Fruit fly (Drosophila melanogaster): ENCODE data around the gene Tdrd3.

Gene Tdrd3

DNA sequence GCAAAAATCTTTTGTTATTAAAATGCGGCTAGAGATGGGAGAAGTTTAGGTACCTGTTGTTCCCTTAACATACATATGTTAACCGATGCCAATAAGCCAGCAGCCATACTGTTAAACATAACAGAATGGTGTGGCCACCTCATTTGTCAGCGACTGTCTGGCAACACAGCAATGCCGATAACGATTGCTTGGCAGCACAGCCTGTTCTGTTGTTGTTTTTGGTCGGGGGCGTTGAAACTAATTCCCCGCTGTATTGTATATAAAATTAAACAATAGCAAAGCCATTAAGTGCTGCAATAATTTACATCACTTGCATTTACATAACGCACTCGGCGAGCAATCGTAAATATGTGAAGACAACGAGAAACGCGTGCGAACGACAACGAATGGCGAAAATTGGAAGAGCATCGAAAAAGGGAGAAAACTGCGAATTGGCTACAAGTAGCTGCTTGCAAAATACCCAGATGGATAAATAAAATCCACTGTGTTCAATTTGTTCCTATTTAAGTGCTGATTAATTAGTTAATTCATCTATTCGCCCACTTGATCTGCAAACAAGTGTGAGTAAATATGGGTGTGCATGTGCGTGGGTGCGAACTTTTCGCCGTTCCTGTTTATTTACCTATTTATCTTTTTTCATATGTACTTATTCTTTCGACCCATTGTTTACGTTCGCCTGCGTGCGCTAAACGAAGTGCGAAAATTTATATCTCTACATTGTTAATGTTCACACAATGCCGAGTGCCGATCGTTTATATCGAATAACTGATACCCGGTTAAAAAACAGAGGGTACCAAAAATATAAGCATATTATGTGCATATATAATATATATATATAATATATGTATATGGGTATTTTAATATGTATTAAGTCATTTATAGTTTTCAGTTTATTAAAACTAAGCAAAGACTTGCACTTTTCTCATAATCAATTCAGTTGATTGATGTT is 24.5 kb upstream of the Tdrd3 start, which contains the start of the genes Tsen34 and Mgat4a (continued):
- TF ChIP-seq gsb-n (tag; optimal IDR thresholded peaks at IDR 0.05) (no peak), sug (tag; optimal IDR thresholded peaks at IDR 0.05) (no peak), CG1233 (GFP tag; optimal IDR thresholded peaks at IDR 0.05) (peak; percentile 47), CG31441 (GFP tag; IDR thresholded peaks at IDR 0.05) (no peak), mam (GFP tag; optimal IDR thresholded peaks at IDR 0.05) (peak; percentile 49), so (GFP tag; IDR thresholded peaks at IDR 0.05) (peak; percentile 43; the same call in 1 of the 3 replicates), ssp (GFP tag; IDR thresholded peaks at IDR 0.05) (no peak; the same call in 1 of the 2 replicates), CG10209 (GFP tag; optimal IDR thresholded peaks at IDR 0.05) (peak; percentile 62), ranshi (GFP tag; IDR thresholded peaks at IDR 0.05) (no peak; the same call in 1 of the 2 replicates), chn (GFP tag; optimal IDR thresholded peaks at IDR 0.05) (no peak), bowl (GFP tag; IDR thresholded peaks at IDR 0.05) (no peak), psq (GFP tag; optimal IDR thresholded peaks at IDR 0.05) (no peak), CG4820 (GFP tag; optimal IDR thresholded peaks at IDR 0.05) (no peak), Ets97D (GFP tag; optimal IDR thresholded peaks at IDR 0.05) (peak; percentile 15), CG8924 (tag; optimal IDR thresholded peaks at IDR 0.05) (peak; percentile 68), CG9797 (GFP tag; optimal IDR thresholded peaks at IDR 0.05) (peak; percentile 50), sens (GFP tag) (peak; percentile 86), CG10274 (GFP tag; optimal IDR thresholded peaks at IDR 0.05) (no peak), CG30020 (tag; optimal IDR thresholded peaks at IDR 0.05) (peak; percentile 9), vfl (GFP tag; optimal IDR thresholded peaks at IDR 0.05) (no peak), yki (optimal IDR thresholded peaks at IDR 0.05) (no peak), peb (GFP tag; IDR thresholded peaks at IDR 0.05) (no peak), Med (GFP tag) (peak; percentile 96), eve (GFP tag; optimal IDR thresholded peaks at IDR 0.05) (no peak), NfI (GFP tag; optimal IDR thresholded peaks at IDR 0.05) (no peak), CG8388 (GFP tag; optimal IDR thresholded peaks at IDR 0.05) (peak; percentile 87), Six4 (GFP tag; optimal IDR thresholded peaks at IDR 0.05) (no peak), CG17385 (GFP tag; optimal IDR thresholded peaks at IDR 0.05) (peak; percentile 35), crc (GFP tag; optimal IDR thresholded peaks at IDR 0.05) (no peak), Dip2 (GFP tag; IDR thresholded peaks at IDR 0.05) (no peak), Nf-YA (GFP tag; IDR thresholded peaks at IDR 0.05) (0 out of 2 replicates have a peak, but pooled peaks have one; percentile 38), CG14710 (tag; optimal IDR thresholded peaks at IDR 0.05) (peak; percentile 40), CG3281 (GFP tag; optimal IDR thresholded peaks at IDR 0.05) (peak; percentile 78), slp2 (GFP tag; optimal IDR thresholded peaks at IDR 0.05) (no peak), Dp (GFP tag; optimal IDR thresholded peaks at IDR 0.05) (peak; percentile 49), CG2199 (GFP tag; IDR thresholded peaks at IDR 0.05) (no peak), CG10267 (tag; optimal IDR thresholded peaks at IDR 0.05) (peak; percentile 42), CG7987 (GFP tag; optimal IDR thresholded peaks at IDR 0.05) (peak; percentile 71), CG10431 (GFP tag; optimal IDR thresholded peaks at IDR 0.05) (peak; percentile 67), ase (GFP tag; IDR thresholded peaks at IDR 0.05) (no peak), Eip74EF (GFP tag; optimal IDR thresholded peaks at IDR 0.05) (no peak), crp (GFP tag; optimal IDR thresholded peaks at IDR 0.05) (peak in 1 of 2 experiments; percentile 39), Lhr (GFP tag; optimal IDR thresholded peaks at IDR 0.05) (no peak), MTF-1 (GFP tag; optimal IDR thresholded peaks at IDR 0.05; ENCODE audit: borderline replicate concordance) (peak; percentile 50), CG5245 (GFP tag; optimal IDR thresholded peaks at IDR 0.05) (no peak), mirr (GFP tag; optimal IDR thresholded peaks at IDR 0.05) (peak; percentile 67), Asciz (GFP tag; optimal IDR thresholded peaks at IDR 0.05) (no peak), mld (GFP tag; IDR thresholded peaks at IDR 0.05; ENCODE audit: partially characterized antibody) (no peak), CG11456 (GFP tag; IDR thresholded peaks at IDR 0.05) (peak; percentile 78; the same call in 2 of the 3 replicates)
